Worm (Caenorhabditis elegans): Measurements from ENCODE around the gene gfi-1.

- TF ChIP-seq him-1 (tag; optimal IDR thresholded peaks at IDR 0.05) (no peak), dao-5 (tag; optimal IDR thresholded peaks at IDR 0.05) (no peak), W03F9.2 (tag; optimal IDR thresholded peaks at IDR 0.05) (no peak)
Measured at ce11 chrV:6442037-6442436, 42.3 kb upstream of the gfi-1 start, which contains the start of gene T05H4.3.
